Fruit fly (Drosophila melanogaster): ENCODE results near the gene CG34124.

CG34124 gene

DNA sequence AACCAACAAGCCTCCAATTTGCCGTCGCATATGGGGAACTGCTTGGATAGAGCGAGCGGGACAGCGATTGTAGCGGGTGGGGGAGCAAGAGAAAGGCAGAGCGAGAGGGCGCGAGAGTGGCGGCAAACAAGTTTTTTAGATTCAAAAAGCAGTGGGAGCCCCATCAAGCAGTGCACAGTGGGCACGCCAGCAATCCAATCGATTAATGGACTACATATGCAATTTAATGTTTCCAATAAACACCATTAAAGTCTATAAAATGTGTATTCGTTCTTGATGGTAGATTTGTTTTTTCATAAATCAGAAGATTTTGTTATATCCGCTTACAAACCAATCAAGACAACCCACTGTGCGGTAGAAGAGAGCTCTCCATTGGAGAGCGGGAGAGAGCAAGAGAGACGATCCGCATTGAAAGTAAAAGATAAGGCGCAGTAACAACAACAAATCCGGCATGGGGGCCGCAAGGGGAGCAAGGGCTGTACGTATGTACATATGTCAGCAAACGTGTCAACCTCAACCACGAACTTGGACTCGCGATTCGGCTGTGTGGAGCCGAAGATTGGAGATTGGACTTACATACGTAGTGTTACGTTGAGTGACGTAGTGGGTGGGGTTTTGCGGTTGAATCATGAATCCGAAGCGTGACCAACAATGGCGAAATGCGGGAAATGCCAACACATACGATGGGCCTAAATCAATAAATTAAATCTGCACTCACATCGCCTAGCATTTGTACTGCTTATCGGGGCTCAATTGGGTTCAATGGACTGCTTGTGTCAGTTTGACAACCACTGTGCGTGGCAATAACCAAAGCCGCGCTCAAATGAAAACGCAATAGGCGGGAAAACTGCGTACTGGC, 39.4 kb downstream of the CG34124 start (continued):
- TF ChIP-seq dmrt11E (tag; optimal IDR thresholded peaks at IDR 0.05), result peak; percentile 99

DNA sequence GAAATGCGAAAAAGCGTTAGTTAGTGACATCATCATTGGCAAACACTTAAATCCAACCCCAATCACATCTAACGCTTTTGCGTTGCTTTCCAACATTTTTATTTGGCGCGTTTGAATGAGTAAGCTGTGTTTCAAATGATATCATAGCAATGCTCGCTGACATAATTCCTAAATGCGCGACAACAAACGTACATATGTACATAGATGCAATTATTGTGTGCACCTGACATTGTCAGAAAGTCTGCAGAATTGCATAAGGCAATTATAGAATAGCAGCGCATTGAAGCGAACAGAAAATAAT, 40.0 kb downstream of the CG34124 start:
- no peak for TF ChIP-seq trh (GFP tag; optimal IDR thresholded peaks at IDR 0.05)
- TF ChIP-seq BEAF-32 (GFP tag; optimal IDR thresholded peaks at IDR 0.05), result peak; percentile 19
- peak; percentile 14 for TF ChIP-seq Ssrp (tag; optimal IDR thresholded peaks at IDR 0.05)
- TF ChIP-seq dmrt99B (tag; optimal IDR thresholded peaks at IDR 0.05), result no peak
- TF ChIP-seq CG3847 (GFP tag; IDR thresholded peaks at IDR 0.05), result no peak
- TF ChIP-seq CG2129 (GFP tag; IDR thresholded peaks at IDR 0.05; ENCODE audit: partially characterized antibody), result no peak
- no peak for TF ChIP-seq hkb (optimal IDR thresholded peaks at IDR 0.05)
- no peak for TF ChIP-seq hkb (GFP tag; IDR thresholded peaks at IDR 0.05)
- TF ChIP-seq CG15479 (GFP tag; optimal IDR thresholded peaks at IDR 0.05), result peak; percentile 77
- TF ChIP-seq Dbx (GFP tag; IDR thresholded peaks at IDR 0.05), result no peak
- TF ChIP-seq CG10366 (GFP tag; IDR thresholded peaks at IDR 0.05), result no peak
- TF ChIP-seq CG14667 (GFP tag; IDR thresholded peaks at IDR 0.05), result no peak
- no peak for TF ChIP-seq CG34376 (GFP tag; optimal IDR thresholded peaks at IDR 0.05)
- TF ChIP-seq Lpt (GFP tag; optimal IDR thresholded peaks at IDR 0.05), result no peak
- TF ChIP-seq cato (GFP tag; optimal IDR thresholded peaks at IDR 0.05; ENCODE audit: borderline replicate concordance), result no peak
- no peak for TF ChIP-seq CG15073 (GFP tag; optimal IDR thresholded peaks at IDR 0.05)
- TF ChIP-seq CG13287 (GFP tag; IDR thresholded peaks at IDR 0.05; ENCODE audit: partially characterized antibody), result no peak
- peak; percentile 80 for TF ChIP-seq Ets65A (GFP tag)
- TF ChIP-seq Ptx1 (GFP tag; IDR thresholded peaks at IDR 0.05), result 0 out of 2 replicates have a peak, but pooled peaks have one; percentile 5
- no peak for TF ChIP-seq croc (GFP tag; conservative IDR thresholded peaks at IDR 0.05)

dm6 chr2L:4998571-4999191, 40.5 kb downstream of the CG34124 start:
- TF ChIP-seq CG10979 (tag; optimal IDR thresholded peaks at IDR 0.05), result no peak
- peak; percentile 40 for TF ChIP-seq sug (tag; optimal IDR thresholded peaks at IDR 0.05)
- TF ChIP-seq sd (tag; optimal IDR thresholded peaks at IDR 0.05), result peak; percentile 63
- peak; percentile 46 for TF ChIP-seq gcm (GFP tag; optimal IDR thresholded peaks at IDR 0.05)
- peak in 1 of 2 experiments; percentile 37 for TF ChIP-seq eve (GFP tag; optimal IDR thresholded peaks at IDR 0.05)
- TF ChIP-seq mirr (GFP tag; optimal IDR thresholded peaks at IDR 0.05), result peak; percentile 47
- 0 out of 2 replicates have a peak, but pooled peaks have one; percentile 29 for TF ChIP-seq GATAe (GFP tag; conservative IDR thresholded peaks at IDR 0.05)
- peak; percentile 51 for TF ChIP-seq pros (GFP tag; optimal IDR thresholded peaks at IDR 0.05)
- TF ChIP-seq exex (tag; optimal IDR thresholded peaks at IDR 0.05), result peak; percentile 95
- TF ChIP-seq fd96Cb (tag; optimal IDR thresholded peaks at IDR 0.05), result no peak
- peak; percentile 86 for TF ChIP-seq D19A (tag; optimal IDR thresholded peaks at IDR 0.05)
- TF ChIP-seq Trl (optimal IDR thresholded peaks at IDR 0.05), result peak; percentile 23 to 55
- TF ChIP-seq Trl (GFP tag; optimal IDR thresholded peaks at IDR 0.05), result no peak
- no peak for TF ChIP-seq Bdp1 (GFP tag; optimal IDR thresholded peaks at IDR 0.05)

All from whole organism, embryonic.